Worm (Caenorhabditis elegans) whole organism, L2 larva: ENCODE results near the gene slc-25A18.2.

Experiments
- ama-1 ChIP-seq: fragments of 150-350 bp; optimal IDR thresholded peaks from 2 replicates; lab custom pipeline; 2018; ENCODE audit warnings: inconsistent platforms
- blmp-1 ChIP-seq: sonication (generic microtip); optimal IDR thresholded peaks from 2 replicates; lab custom pipeline; 2017; ENCODE audit warnings: missing genetic modification characterization, mild to moderate bottlenecking, missing compliant biosample characterization, antibody characterized with exemption, moderate library complexity; ENCODE audit not compliant: insufficient read depth
- fos-1 ChIP-seq: fragments of 150-350 bp; optimal IDR thresholded peaks from 2 replicates; lab custom pipeline; 2014; ENCODE audit warnings: missing biosample characterization, missing genetic modification characterization
- mdl-1 ChIP-seq, 2 experiments: fragments of 150-350 bp in 1 of 2; sonication (generic microtip) in 1 of 2; optimal IDR thresholded peaks; 2 replicates each; lab custom pipeline; 2017; ENCODE audit warnings: missing biosample characterization in 2 of 2, missing genetic modification characterization in 2 of 2
- nhr-237 ChIP-seq: fragments of 150-350 bp; optimal IDR thresholded peaks from 2 replicates; lab custom pipeline; 2014; ENCODE audit warnings: missing biosample characterization, missing genetic modification characterization

DNA sequence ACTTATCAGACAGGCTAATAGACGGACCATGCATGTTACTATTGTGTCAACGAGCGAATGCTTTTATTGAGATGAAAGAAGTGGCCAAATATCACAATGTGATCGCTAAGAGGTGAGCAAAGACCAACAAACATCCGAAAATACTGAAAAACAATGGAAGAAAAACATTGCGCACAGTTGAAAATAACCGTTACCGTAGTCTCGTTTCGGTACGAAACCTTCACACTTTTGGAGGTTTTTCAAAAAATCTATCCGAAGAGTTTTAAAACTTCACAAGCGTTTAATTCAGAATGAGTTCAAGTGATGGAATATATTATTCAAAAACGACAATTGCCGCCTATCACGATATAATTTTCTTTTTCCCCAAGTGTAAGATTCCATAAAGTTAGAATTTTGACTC, 34.0 kb downstream of the slc-25A18.2 start:
- TF ChIP-seq fos-1 (tag; lab: Kevin White, UChicago) (no peak), blmp-1 (no peak), nhr-237 (tag; lab: Kevin White, UChicago) (no peak), mdl-1 (tag; optimal IDR thresholded peaks at IDR 0.05; lab: Kevin White, UChicago) (no peak), ama-1 (lab: Kevin White, UChicago) (no peak)
